Worm (Caenorhabditis elegans) whole organism, mixed stage, embryonic: ENCODE data around the gene F22B8.3.

Experiments used
- M03D4.4 ChIP-seq: sonication (generic microtip); optimal IDR thresholded peaks from 2 replicates; lab custom pipeline; 2017; ENCODE audit warnings: mild to moderate bottlenecking, missing genetic modification characterization, missing compliant biosample characterization
- blmp-1 ChIP-seq: fragments of 150-350 bp; optimal IDR thresholded peaks from 2 replicates; lab custom pipeline; 2014; ENCODE audit warnings: missing biosample characterization, missing genetic modification characterization
- ceh-43 ChIP-seq: fragments of 200-800 bp; sonication (Bioruptor generic); optimal IDR thresholded peaks from 2 replicates; lab custom pipeline; 2018; ENCODE audit warnings: mild to moderate bottlenecking, missing genetic modification characterization, moderate library complexity, missing compliant biosample characterization
- ceh-83 ChIP-seq: fragments of 200-800 bp; sonication (Bioruptor generic); optimal IDR thresholded peaks from 2 replicates; lab custom pipeline; 2018; ENCODE audit warnings: mild to moderate bottlenecking, missing genetic modification characterization, missing compliant biosample characterization
- ces-1 ChIP-seq: fragments of 150-350 bp; optimal IDR thresholded peaks from 2 replicates; lab custom pipeline; 2014; ENCODE audit warnings: missing biosample characterization, missing genetic modification reagents, missing genetic modification characterization
- cnd-1 ChIP-seq: fragments of 200-800 bp; sonication (Bioruptor generic); optimal IDR thresholded peaks from 2 replicates; lab custom pipeline; 2018; ENCODE audit warnings: mild to moderate bottlenecking, missing genetic modification characterization, missing compliant biosample characterization
- drap-1 ChIP-seq: fragments of 200-800 bp; sonication (Bioruptor generic); optimal IDR thresholded peaks from 3 replicates; lab custom pipeline; 2018; ENCODE audit warnings: mild to moderate bottlenecking, missing genetic modification characterization, missing compliant biosample characterization
- elt-1 ChIP-seq: sonication (generic microtip); optimal IDR thresholded peaks from 2 replicates; lab custom pipeline; 2017; ENCODE audit warnings: missing genetic modification characterization, mild to moderate bottlenecking, missing compliant biosample characterization, antibody characterized with exemption, moderate library complexity, borderline replicate concordance; ENCODE audit not compliant: insufficient read depth
- elt-3 ChIP-seq: fragments of 150-350 bp; optimal IDR thresholded peaks from 2 replicates; lab custom pipeline; 2014; ENCODE audit warnings: missing biosample characterization, missing genetic modification characterization
- ham-2 ChIP-seq: fragments of 200-800 bp; sonication (Bioruptor generic); optimal IDR thresholded peaks from 2 replicates; lab custom pipeline; 2018; ENCODE audit warnings: mild to moderate bottlenecking, missing genetic modification characterization, missing compliant biosample characterization
- lin-13 ChIP-seq: fragments of 150-350 bp; optimal IDR thresholded peaks from 2 replicates; lab custom pipeline; 2014; ENCODE audit warnings: missing biosample characterization, missing genetic modification characterization
- lin-32 ChIP-seq: fragments of 200-800 bp; sonication (Bioruptor generic); optimal IDR thresholded peaks from 2 replicates; lab custom pipeline; 2018; ENCODE audit warnings: mild to moderate bottlenecking, missing genetic modification characterization, missing compliant biosample characterization
- lsy-2 ChIP-seq: fragments of 150-350 bp; optimal IDR thresholded peaks from 2 replicates; lab custom pipeline; 2014; ENCODE audit warnings: missing biosample characterization, missing genetic modification characterization
- mab-5 ChIP-seq: fragments of 150-350 bp; optimal IDR thresholded peaks from 2 replicates; lab custom pipeline; 2014; ENCODE audit warnings: missing biosample characterization, missing genetic modification characterization
- mep-1 ChIP-seq: fragments of 150-350 bp; optimal IDR thresholded peaks from 2 replicates; lab custom pipeline; 2017; ENCODE audit warnings: missing biosample characterization, missing genetic modification reagents, missing genetic modification characterization, inconsistent platforms
- mls-2 ChIP-seq: sonication (generic microtip); optimal IDR thresholded peaks from 2 replicates; lab custom pipeline; 2016; ENCODE audit warnings: mild to moderate bottlenecking, missing genetic modification characterization, moderate library complexity, missing compliant biosample characterization
- nhr-12 ChIP-seq: fragments of 150-350 bp; optimal IDR thresholded peaks from 2 replicates; lab custom pipeline; 2014; ENCODE audit warnings: missing biosample characterization, missing genetic modification characterization
- nhr-2 ChIP-seq: fragments of 150-350 bp; optimal IDR thresholded peaks from 2 replicates; lab custom pipeline; 2014; ENCODE audit warnings: missing biosample characterization, missing genetic modification characterization
- nhr-237 ChIP-seq: fragments of 150-350 bp; optimal IDR thresholded peaks from 2 replicates; lab custom pipeline; 2014; ENCODE audit warnings: missing biosample characterization, missing genetic modification characterization
- nhr-28 ChIP-seq: fragments of 150-350 bp; optimal IDR thresholded peaks from 2 replicates; lab custom pipeline; 2014; ENCODE audit warnings: missing biosample characterization, missing genetic modification characterization
- nhr-76 ChIP-seq: sonication (generic microtip); optimal IDR thresholded peaks from 2 replicates; lab custom pipeline; 2017; ENCODE audit warnings: missing biosample characterization, missing genetic modification characterization
- pha-4 ChIP-seq: fragments of 150-350 bp; optimal IDR thresholded peaks from 2 replicates; lab custom pipeline; 2018; ENCODE audit warnings: missing biosample characterization, missing genetic modification reagents, missing genetic modification characterization
- sem-2 ChIP-seq: fragments of 200-800 bp; sonication (Bioruptor generic); optimal IDR thresholded peaks from 2 replicates; lab custom pipeline; 2018; ENCODE audit warnings: mild to moderate bottlenecking, missing genetic modification characterization, missing compliant biosample characterization
- snpc-4 ChIP-seq: fragments of 150-350 bp; optimal IDR thresholded peaks from 2 replicates; lab custom pipeline; 2014; ENCODE audit warnings: missing biosample characterization, missing genetic modification characterization
- sptf-1 ChIP-seq: sonication (generic microtip); optimal IDR thresholded peaks from 2 replicates; lab custom pipeline; 2017; ENCODE audit warnings: mild to moderate bottlenecking, missing genetic modification characterization, moderate library complexity, missing compliant biosample characterization
- tbx-8 ChIP-seq: fragments of 200-800 bp; sonication (Bioruptor generic); optimal IDR thresholded peaks from 2 replicates; lab custom pipeline; 2018; ENCODE audit warnings: mild to moderate bottlenecking, missing genetic modification characterization, moderate library complexity, missing compliant biosample characterization
- unc-120 ChIP-seq: sonication (generic microtip); optimal IDR thresholded peaks from 2 replicates; lab custom pipeline; 2017; ENCODE audit warnings: missing genetic modification characterization, missing compliant biosample characterization; ENCODE audit not compliant: poor library complexity, severe bottlenecking
- unc-39 ChIP-seq: fragments of 150-350 bp; optimal IDR thresholded peaks from 2 replicates; lab custom pipeline; 2014; ENCODE audit warnings: missing biosample characterization, missing genetic modification characterization
- unc-62 ChIP-seq: fragments of 150-350 bp; optimal IDR thresholded peaks from 2 replicates; lab custom pipeline; 2014; ENCODE audit warnings: missing biosample characterization, missing genetic modification reagents, missing genetic modification characterization
- zip-8 ChIP-seq: fragments of 150-350 bp; optimal IDR thresholded peaks from 2 replicates; lab custom pipeline; 2014; ENCODE audit warnings: missing biosample characterization, missing genetic modification characterization
- ztf-11 ChIP-seq: fragments of 150-350 bp; optimal IDR thresholded peaks from 2 replicates; lab custom pipeline; 2014; ENCODE audit warnings: missing biosample characterization, missing genetic modification characterization

The F22B8.3 gene

DNA sequence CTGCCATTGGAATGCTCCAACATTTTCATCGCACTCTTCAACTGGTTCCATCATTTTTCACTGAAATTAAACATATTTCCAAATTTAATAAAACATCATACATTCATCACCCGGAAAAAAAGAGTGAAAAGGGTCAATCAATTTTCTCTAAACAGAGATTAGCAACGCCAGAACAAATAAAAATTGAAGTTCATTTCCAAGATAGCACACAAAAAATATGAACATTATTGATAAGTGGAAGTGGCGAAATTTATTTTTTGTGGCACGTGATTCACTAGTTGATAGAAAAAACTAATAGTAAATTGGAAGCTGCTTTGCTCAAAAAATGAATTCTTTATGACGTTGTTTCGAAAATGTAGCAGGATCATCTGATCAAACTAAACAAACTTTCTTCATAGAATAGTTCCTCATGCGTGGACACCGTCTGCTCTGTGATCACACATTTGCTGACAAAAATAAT is 15.5 kb upstream of the F22B8.3 start, which contains the start of the genes F14H3.12 and srj-29:
TSS of gene F14H3.12 (minus strand) at position 74 of the 460 bp plus-strand sequence.
TSS of gene srj-29 (plus strand) at position 410 of the 460 bp plus-strand sequence.
- TF ChIP-seq M03D4.4 (tag; lab: Kevin White, UChicago) = no peak
- TF ChIP-seq tbx-8 (GFP tag; lab: Kevin White, UChicago) = no peak
- TF ChIP-seq lin-13 (tag; lab: Kevin White, UChicago) = no peak
- TF ChIP-seq ztf-11 = no peak
- TF ChIP-seq nhr-2 (tag; lab: Kevin White, UChicago) = no peak
- no peak for TF ChIP-seq elt-3
- TF ChIP-seq nhr-12 (tag; lab: Kevin White, UChicago) = no peak
- TF ChIP-seq mep-1 (tag; lab: Kevin White, UChicago) = no peak
- no peak for TF ChIP-seq lsy-2 (tag; lab: Kevin White, UChicago)

DNA sequence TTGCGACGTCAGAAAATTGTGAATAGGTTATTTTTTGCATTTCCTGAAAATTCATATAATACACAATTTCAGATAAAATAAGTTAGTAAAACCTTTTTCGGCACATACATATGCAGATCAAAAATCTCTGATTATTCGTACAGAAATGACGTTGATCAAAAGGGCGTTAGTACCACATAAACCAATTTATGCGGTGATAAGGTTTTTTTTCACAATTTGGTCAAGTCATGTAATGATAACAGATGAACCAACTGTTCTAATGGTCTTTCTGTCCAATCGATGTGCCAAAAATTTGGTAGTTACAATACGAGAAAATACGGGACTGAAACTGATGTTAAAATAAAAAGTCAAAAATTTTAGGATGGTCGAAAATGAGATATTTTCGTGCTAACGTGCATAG is 10.7 kb upstream of the F22B8.3 start:
- no peak for TF ChIP-seq lin-32
- TF ChIP-seq snpc-4 (tag; lab: Kevin White, UChicago) = no peak
- no peak for TF ChIP-seq nhr-28 (tag; lab: Kevin White, UChicago)
- TF ChIP-seq ceh-83 (GFP tag; lab: Kevin White, UChicago) = no peak
- TF ChIP-seq unc-39 = no peak
- TF ChIP-seq nhr-12 (tag; lab: Kevin White, UChicago) = no peak
- TF ChIP-seq blmp-1 = no peak
- no peak for TF ChIP-seq mab-5 (tag; lab: Kevin White, UChicago)
- no peak for TF ChIP-seq nhr-237 (tag; lab: Kevin White, UChicago)
- no peak for TF ChIP-seq mls-2 (tag; lab: Kevin White, UChicago)
- TF ChIP-seq unc-120 (tag; lab: Kevin White, UChicago) = no peak
- no peak for TF ChIP-seq ztf-11
- no peak for TF ChIP-seq mep-1 (tag; lab: Kevin White, UChicago)
- TF ChIP-seq ham-2 (GFP tag; lab: Kevin White, UChicago) = no peak
- no peak for TF ChIP-seq drap-1
- no peak for TF ChIP-seq lin-13 (tag; lab: Kevin White, UChicago)
- TF ChIP-seq elt-1 = no peak

DNA sequence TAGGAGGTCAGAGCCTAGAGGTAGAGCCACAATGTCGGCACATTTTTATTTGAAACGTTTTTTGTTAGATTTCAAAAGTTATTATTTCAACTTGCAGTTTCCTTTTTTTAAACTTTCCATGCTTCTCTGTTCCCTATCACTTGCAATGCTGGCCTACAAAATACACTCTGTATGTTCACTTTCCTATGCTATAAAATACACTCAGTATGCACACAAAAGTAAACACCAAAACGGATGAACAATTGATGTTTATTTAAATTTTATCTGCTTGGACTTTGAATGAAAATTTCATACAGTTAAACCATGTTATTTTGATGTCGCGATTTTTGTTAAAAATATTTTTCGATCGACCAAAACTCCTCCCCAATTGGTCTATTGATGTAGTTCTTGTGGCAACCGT is 10.1 kb upstream of the F22B8.3 start:
- TF ChIP-seq lin-32 (no peak), tbx-8 (GFP tag; lab: Kevin White, UChicago) (no peak), sem-2 (GFP tag; lab: Kevin White, UChicago) (no peak), nhr-12 (tag; lab: Kevin White, UChicago) (no peak), ceh-83 (GFP tag; lab: Kevin White, UChicago) (no peak), mep-1 (tag; lab: Kevin White, UChicago) (no peak), unc-120 (tag; lab: Kevin White, UChicago) (no peak), elt-1 (no peak), mab-5 (tag; lab: Kevin White, UChicago) (no peak)

DNA sequence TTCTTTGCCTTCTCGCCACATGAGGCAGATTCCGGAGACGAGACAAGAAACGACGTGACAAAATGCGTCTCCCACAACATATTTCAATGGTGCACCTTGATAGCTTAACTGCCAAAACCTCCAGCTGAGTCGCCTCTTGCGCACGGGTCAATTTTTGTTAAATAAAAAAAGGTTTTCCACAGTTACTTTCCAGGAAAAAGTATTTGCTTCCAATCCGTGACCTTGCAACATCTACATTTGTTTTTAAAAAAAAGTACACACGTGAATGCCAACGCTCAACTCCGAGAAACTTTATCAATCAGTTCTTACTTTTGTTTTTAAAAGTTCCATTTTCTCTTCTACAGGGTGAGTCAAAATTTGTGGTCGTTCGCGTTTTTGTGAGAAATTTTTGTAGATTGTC is 3.5 kb downstream of the F22B8.3 start, which contains the start of gene F22B8.7:
TSS of gene F22B8.7 (plus strand) at position 301 of the 400 bp plus-strand sequence.
- TF ChIP-seq drap-1 (no peak), mab-5 (tag; lab: Kevin White, UChicago) (no peak), ceh-43 (GFP tag; lab: Kevin White, UChicago) (no peak), snpc-4 (tag; lab: Kevin White, UChicago) (no peak), nhr-12 (tag; lab: Kevin White, UChicago) (no peak), unc-62 (no peak), mls-2 (tag; lab: Kevin White, UChicago) (no peak), ces-1 (GFP tag; lab: Kevin White, UChicago) (no peak)

DNA sequence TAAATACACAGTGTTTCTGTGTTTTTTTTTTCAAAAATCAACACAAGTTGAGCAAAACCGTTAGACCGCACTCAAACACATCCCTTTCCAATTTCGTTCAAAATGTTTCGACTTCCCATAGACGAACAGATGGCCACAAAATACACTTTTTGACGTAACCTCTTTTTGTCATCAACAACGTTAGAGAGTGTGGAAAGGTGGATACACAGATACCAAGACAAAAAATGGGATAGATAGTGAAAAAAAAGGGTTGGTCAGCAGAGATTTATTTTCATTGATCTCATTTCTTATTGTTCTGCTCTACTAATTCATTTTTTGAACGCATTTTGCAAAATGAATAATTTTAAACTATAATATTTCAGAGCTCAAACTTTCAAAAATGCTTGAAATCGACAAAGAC is 4.1 kb downstream of the F22B8.3 start:
- TF ChIP-seq unc-62 = no peak
- TF ChIP-seq nhr-76 (tag; lab: Kevin White, UChicago) = no peak
- TF ChIP-seq pha-4 (tag; lab: Kevin White, UChicago) = no peak
- no peak for TF ChIP-seq ham-2 (GFP tag; lab: Kevin White, UChicago)
- no peak for TF ChIP-seq elt-3
- TF ChIP-seq zip-8 (tag; lab: Kevin White, UChicago) = peak; percentile 5
- TF ChIP-seq unc-120 (tag; lab: Kevin White, UChicago) = no peak
- no peak for TF ChIP-seq sptf-1 (tag; lab: Kevin White, UChicago)
- TF ChIP-seq blmp-1 = no peak
- TF ChIP-seq lin-32 = no peak
- TF ChIP-seq ztf-11 = no peak
- TF ChIP-seq cnd-1 = peak; percentile 64
